Fruit fly (Drosophila melanogaster) whole organism, adult: ENCODE data around the gene Vha16-3.

Experiments
- CG11617 ChIP-seq: fragments of 200-800 bp; sonication (Bioruptor generic); optimal IDR thresholded peaks from 2 replicates; lab custom pipeline; 2017; ENCODE audit warnings: mild to moderate bottlenecking, missing biosample characterization, missing genetic modification reagents, missing genetic modification characterization
- CG12768 ChIP-seq: fragments of 200-800 bp; sonication (Bioruptor generic); optimal IDR thresholded peaks from 2 replicates; lab custom pipeline; 2017; ENCODE audit warnings: missing biosample characterization, missing genetic modification characterization, mild to moderate bottlenecking, moderate library complexity, missing genetic modification reagents
- CG14711 ChIP-seq: fragments of 200-800 bp; sonication (Bioruptor generic); optimal IDR thresholded peaks from 2 replicates; lab custom pipeline; 2018; ENCODE audit warnings: missing biosample characterization, mild to moderate bottlenecking, missing genetic modification characterization, moderate library complexity
- CG1620 ChIP-seq: fragments of 200-800 bp; sonication (Bioruptor generic); optimal IDR thresholded peaks from 2 replicates; lab custom pipeline; 2016; ENCODE audit warnings: missing biosample characterization, missing genetic modification characterization
- CG33017 ChIP-seq: fragments of 200-800 bp; sonication (Bioruptor generic); optimal IDR thresholded peaks from 2 replicates; lab custom pipeline; 2018; ENCODE audit warnings: missing biosample characterization, mild to moderate bottlenecking, missing genetic modification characterization, moderate library complexity
- CG5204 ChIP-seq: fragments of 200-800 bp; sonication (Bioruptor generic); optimal IDR thresholded peaks from 2 replicates; lab custom pipeline; 2016; ENCODE audit warnings: missing biosample characterization, missing genetic modification characterization
- CG7045 ChIP-seq: fragments of 200-800 bp; sonication (Bioruptor generic); optimal IDR thresholded peaks from 2 replicates; lab custom pipeline; 2017; ENCODE audit warnings: missing biosample characterization, mild to moderate bottlenecking, missing genetic modification characterization
- CG7101 ChIP-seq: fragments of 200-800 bp; sonication (Bioruptor generic); optimal IDR thresholded peaks from 2 replicates; lab custom pipeline; 2018; ENCODE audit warnings: missing biosample characterization, mild to moderate bottlenecking, missing genetic modification characterization, moderate library complexity
- Clk ChIP-seq: fragments of 200-800 bp; sonication (Bioruptor generic); optimal IDR thresholded peaks from 2 replicates; lab custom pipeline; 2017; ENCODE audit warnings: missing biosample characterization, missing genetic modification characterization
- Crg-1 ChIP-seq: fragments of 200-800 bp; sonication (Bioruptor generic); optimal IDR thresholded peaks from 2 replicates; lab custom pipeline; 2016; ENCODE audit warnings: missing biosample characterization, missing genetic modification characterization
- Hr96 ChIP-seq: fragments of 200-800 bp; sonication (Bioruptor generic); optimal IDR thresholded peaks from 2 replicates; lab custom pipeline; 2016; ENCODE audit warnings: missing biosample characterization, missing genetic modification characterization
- Mnt ChIP-seq: fragments of 200-800 bp; sonication (Bioruptor generic); optimal IDR thresholded peaks from 2 replicates; lab custom pipeline; 2016; ENCODE audit warnings: missing biosample characterization, mild to moderate bottlenecking, missing genetic modification characterization
- bab1 ChIP-seq: fragments of 200-800 bp; sonication (Bioruptor generic); optimal IDR thresholded peaks from 3 replicates; lab custom pipeline; 2019; ENCODE audit warnings: missing biosample characterization, mild to moderate bottlenecking, missing genetic modification characterization, moderate library complexity
- cic ChIP-seq: fragments of 200-800 bp; sonication (Bioruptor generic); optimal IDR thresholded peaks from 2 replicates; lab custom pipeline; 2017; ENCODE audit warnings: missing biosample characterization, mild to moderate bottlenecking, missing genetic modification characterization, moderate library complexity
- cnc ChIP-seq, 2 experiments: fragments of >200 bp; optimal IDR thresholded peaks; 2 replicates each; lab custom pipeline; 2017
- kay ChIP-seq: fragments of 200-800 bp; sonication (Bioruptor generic); peaks from one replicate; lab custom pipeline; 2016; ENCODE audit warnings: missing biosample characterization, missing genetic modification characterization, borderline replicate concordance
- ovo ChIP-seq: fragments of 200-800 bp; sonication (Bioruptor generic); optimal IDR thresholded peaks from 2 replicates; lab custom pipeline; 2016; ENCODE audit warnings: missing biosample characterization, missing genetic modification characterization
- pad ChIP-seq: fragments of 200-800 bp; sonication (Bioruptor generic); optimal IDR thresholded peaks from 3 replicates; lab custom pipeline; 2017; ENCODE audit warnings: missing biosample characterization, missing genetic modification characterization, mild to moderate bottlenecking, moderate library complexity, missing genetic modification reagents
- tj ChIP-seq: fragments of 200-800 bp; sonication (Bioruptor generic); optimal IDR thresholded peaks from 3 replicates; lab custom pipeline; 2017; ENCODE audit warnings: missing biosample characterization, mild to moderate bottlenecking, missing genetic modification characterization, moderate library complexity
- toe ChIP-seq: fragments of 200-800 bp; sonication (Bioruptor generic); optimal IDR thresholded peaks from 2 replicates; lab custom pipeline; 2016; ENCODE audit warnings: missing biosample characterization, missing genetic modification characterization

The Vha16-3 gene

dm6 chr3L:11472991-11473390 is at the start of gene Vha16-3:
Gene Vha16-3, plus strand, starts transcription at chr3L:11473291.
- TF ChIP-seq Clk (GFP tag; lab: Kevin White, UChicago): no peak
- TF ChIP-seq cnc (optimal IDR thresholded peaks at IDR 0.05; lab: Kevin White, UChicago): no peak
- no peak for TF ChIP-seq Crg-1 (GFP tag; lab: Kevin White, UChicago)
- TF ChIP-seq CG12768 (GFP tag; lab: Kevin White, UChicago): no peak
- TF ChIP-seq ovo (GFP tag; lab: Kevin White, UChicago): no peak
- TF ChIP-seq pad: no peak
- no peak for TF ChIP-seq CG14711 (tag; lab: Kevin White, UChicago)
- no peak for TF ChIP-seq bab1 (GFP tag; lab: Kevin White, UChicago)
- TF ChIP-seq CG5204 (GFP tag; lab: Kevin White, UChicago): no peak
- no peak for TF ChIP-seq toe
- no peak for TF ChIP-seq tj (GFP tag; lab: Kevin White, UChicago)
- no peak for TF ChIP-seq CG7045 (GFP tag; lab: Kevin White, UChicago)
- TF ChIP-seq CG7101 (tag; lab: Kevin White, UChicago): no peak
- no peak for TF ChIP-seq CG1620 (GFP tag; lab: Kevin White, UChicago)

- TF ChIP-seq pad (no peak), toe (no peak), kay (GFP tag; lab: Kevin White, UChicago) (no peak), CG14711 (tag; lab: Kevin White, UChicago) (no peak), cic (GFP tag; lab: Kevin White, UChicago) (no peak), CG1620 (GFP tag; lab: Kevin White, UChicago) (no peak), CG7101 (tag; lab: Kevin White, UChicago) (no peak), tj (GFP tag; lab: Kevin White, UChicago) (no peak)
Observed at dm6 chr3L:11424858-11425257, 48.2 kb upstream of the Vha16-3 start, which contains the start of gene CG7560. Gene CG7560, plus strand, starts transcription at chr3L:11425158.

- TF ChIP-seq kay (GFP tag; lab: Kevin White, UChicago) (peak; percentile 38), bab1 (GFP tag; lab: Kevin White, UChicago) (no peak)
Observed at dm6 chr3L:11428390-11428789, 44.7 kb upstream of the Vha16-3 start.

- TF ChIP-seq Hr96 (GFP tag; lab: Kevin White, UChicago): no peak
- no peak for TF ChIP-seq CG11617 (GFP tag; lab: Kevin White, UChicago)
- no peak for TF ChIP-seq Clk (GFP tag; lab: Kevin White, UChicago)
- no peak for TF ChIP-seq CG33017
- TF ChIP-seq cnc (optimal IDR thresholded peaks at IDR 0.05; lab: Kevin White, UChicago): no peak
- no peak for TF ChIP-seq kay (GFP tag; lab: Kevin White, UChicago)
- TF ChIP-seq Mnt (GFP tag; lab: Kevin White, UChicago): no peak
- no peak for TF ChIP-seq pad
- no peak for TF ChIP-seq CG1620 (GFP tag; lab: Kevin White, UChicago)
- TF ChIP-seq CG14711 (tag; lab: Kevin White, UChicago): no peak
- no peak for TF ChIP-seq ovo (GFP tag; lab: Kevin White, UChicago)
Observed at dm6 chr3L:11429695-11430094, 43.4 kb upstream of the Vha16-3 start.

- TF ChIP-seq Crg-1 (GFP tag; lab: Kevin White, UChicago) (peak; percentile 90), CG11617 (GFP tag; lab: Kevin White, UChicago) (peak; percentile 70), kay (GFP tag; lab: Kevin White, UChicago) (no peak), CG5204 (GFP tag; lab: Kevin White, UChicago) (peak; percentile 93), CG12768 (GFP tag; lab: Kevin White, UChicago) (peak; percentile 93), ovo (GFP tag; lab: Kevin White, UChicago) (peak; percentile 64), pad (peak; percentile 69), CG1620 (GFP tag; lab: Kevin White, UChicago) (peak; percentile 83), CG7101 (tag; lab: Kevin White, UChicago) (peak; percentile 91), Mnt (GFP tag; lab: Kevin White, UChicago) (peak; percentile 32), CG33017 (peak; percentile 95), bab1 (GFP tag; lab: Kevin White, UChicago) (peak; percentile 70), toe (peak; percentile 68), tj (GFP tag; lab: Kevin White, UChicago) (peak; percentile 61), Hr96 (GFP tag; lab: Kevin White, UChicago) (peak; percentile 86), Clk (GFP tag; lab: Kevin White, UChicago) (peak; percentile 73), CG14711 (tag; lab: Kevin White, UChicago) (peak; percentile 87), cic (GFP tag; lab: Kevin White, UChicago) (peak; percentile 58), cnc (optimal IDR thresholded peaks at IDR 0.05; lab: Kevin White, UChicago) (no peak), CG7045 (GFP tag; lab: Kevin White, UChicago) (peak; percentile 89)
Observed at dm6 chr3L:11431251-11431925, 41.7 kb upstream of the Vha16-3 start.

- no peak for TF ChIP-seq CG5204 (GFP tag; lab: Kevin White, UChicago)
- TF ChIP-seq CG7101 (tag; lab: Kevin White, UChicago): no peak
Observed at dm6 chr3L:11431926-11432323, 41.2 kb upstream of the Vha16-3 start.
